Worm (Caenorhabditis elegans): ENCODE measurements around the gene F35F10.1.

DNA sequence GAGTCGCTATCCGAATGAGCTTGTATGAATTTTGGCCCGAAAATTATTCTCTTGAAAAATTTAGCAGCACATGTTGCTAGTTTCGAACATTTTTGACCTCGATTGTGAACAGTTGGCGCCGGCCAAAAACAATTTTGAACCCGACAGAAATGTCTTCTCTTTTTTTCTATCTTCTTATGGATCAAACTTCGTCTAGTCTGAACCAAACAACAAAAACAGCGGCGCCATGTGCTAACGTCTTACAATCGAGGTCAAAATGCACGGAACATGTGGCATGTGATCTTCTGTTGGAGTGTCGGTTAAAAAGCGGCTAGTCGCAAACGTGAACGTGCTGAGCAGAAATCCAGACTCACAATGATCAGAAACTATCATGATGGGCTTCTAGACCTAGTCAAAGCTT, 39.9 kb upstream of the F35F10.1 start:
- TF ChIP-seq ama-1 (optimal IDR thresholded peaks at IDR 0.05) = no peak
- TF ChIP-seq ceh-36 (tag; optimal IDR thresholded peaks at IDR 0.05) = no peak
- TF ChIP-seq sea-1 (GFP tag; conservative IDR thresholded peaks at IDR 0.05) = no peak
- no peak for TF ChIP-seq aly-1 (tag; optimal IDR thresholded peaks at IDR 0.05)
- no peak for TF ChIP-seq hnd-1 (tag; optimal IDR thresholded peaks at IDR 0.05)
- TF ChIP-seq hmbx-1 (tag; optimal IDR thresholded peaks at IDR 0.05) = no peak
- no peak for TF ChIP-seq B0310.2 (tag; optimal IDR thresholded peaks at IDR 0.05)
- no peak for TF ChIP-seq ceh-13 (GFP tag; optimal IDR thresholded peaks at IDR 0.05)
- no peak for TF ChIP-seq tra-4 (tag; optimal IDR thresholded peaks at IDR 0.05)
- no peak for TF ChIP-seq scrt-1 (GFP tag; IDR thresholded peaks at IDR 0.05)

Measured in whole organism, early embryonic.